Worm (Caenorhabditis elegans) whole organism, L4 larva: ENCODE measurements around the gene B0334.20.
A peak's percentile ranks its signal among the peaks of the same experiment; 100 is the strongest.

ENCODE experiments used
- D1046.2 ChIP-seq: fragments of 200-800 bp; sonication (Bioruptor generic); IDR thresholded peaks from 2 replicates; pipeline ENCODE4 v1.3.6; 2022; ENCODE audit warnings: missing genetic modification characterization, missing compliant biosample characterization
- F44E2.7 ChIP-seq: fragments of 200-800 bp; sonication (Bioruptor generic); IDR thresholded peaks from 2 replicates; pipeline ENCODE4 v2.1.2; 2022; ENCODE audit warnings: missing genetic modification characterization, missing compliant biosample characterization
- F49E8.2 ChIP-seq: sonication (generic microtip); optimal IDR thresholded peaks from 2 replicates; lab custom pipeline; 2016; ENCODE audit warnings: missing compliant biosample characterization, mild to moderate bottlenecking, missing genetic modification characterization, borderline replicate concordance
- R02D3.7 ChIP-seq: fragments of 150-350 bp; sonication (generic microtip); optimal IDR thresholded peaks from 3 replicates; lab custom pipeline; 2014; ENCODE audit warnings: missing biosample characterization, missing genetic modification characterization
- T26A8.4 ChIP-seq: fragments of 200-800 bp; sonication (Bioruptor generic); IDR thresholded peaks from 2 replicates; pipeline ENCODE4 v1.3.6; 2022; ENCODE audit warnings: missing genetic modification characterization, missing compliant biosample characterization
- Y48G9A.11 ChIP-seq: fragments of 200-800 bp; sonication (Bioruptor generic); IDR thresholded peaks from 2 replicates; pipeline ENCODE4 v1.3.6; 2022; ENCODE audit warnings: missing genetic modification reagents, missing genetic modification characterization, missing compliant biosample characterization
- Y75B8A.6 ChIP-seq: fragments of 200-800 bp; sonication (Bioruptor generic); IDR thresholded peaks from 2 replicates; pipeline ENCODE4 v1.3.6; 2022; ENCODE audit warnings: missing genetic modification reagents, missing genetic modification characterization, missing compliant biosample characterization
- aha-1 ChIP-seq: fragments of 150-350 bp; peaks from one replicate; lab custom pipeline; 2014; ENCODE audit warnings: missing biosample characterization, missing genetic modification characterization
- attf-4 ChIP-seq: sonication (generic microtip); optimal IDR thresholded peaks from 3 replicates; lab custom pipeline; 2017; ENCODE audit warnings: missing biosample characterization, missing genetic modification characterization
- ceh-82 ChIP-seq: sonication (generic microtip); optimal IDR thresholded peaks from 2 replicates; lab custom pipeline; 2017; ENCODE audit warnings: missing biosample characterization, missing genetic modification characterization
- ces-1 ChIP-seq: fragments of 150-350 bp; sonication (generic microtip); optimal IDR thresholded peaks from 4 replicates; lab custom pipeline; 2014; ENCODE audit warnings: missing biosample characterization, missing genetic modification reagents, missing genetic modification characterization
- daf-16 ChIP-seq, 3 experiments: sonication (generic microtip); optimal IDR thresholded peaks; 2 replicates each; lab custom pipeline; 2016 to 2017; ENCODE audit warnings: missing genetic modification characterization in 3 of 3, missing genetic modification reagents in 3 of 3, mild to moderate bottlenecking in 2 of 3, missing compliant biosample characterization in 2 of 3, missing biosample characterization in 1 of 3, moderate library complexity in 1 of 3
- dpl-1 ChIP-seq: fragments of 150-350 bp; optimal IDR thresholded peaks from 2 replicates; lab custom pipeline; 2014; ENCODE audit warnings: missing biosample characterization, missing genetic modification reagents, missing genetic modification characterization
- egl-43 ChIP-seq: fragments of 200-800 bp; sonication (Bioruptor generic); IDR thresholded peaks from 2 replicates; pipeline ENCODE4 v1.3.6; 2022; ENCODE audit warnings: missing genetic modification reagents, missing genetic modification characterization, missing compliant biosample characterization
- fkh-10 ChIP-seq: fragments of 150-350 bp; optimal IDR thresholded peaks from 2 replicates; lab custom pipeline; 2014; ENCODE audit warnings: missing biosample characterization, missing genetic modification reagents, missing genetic modification characterization
- fos-1 ChIP-seq: fragments of 150-350 bp; optimal IDR thresholded peaks from 2 replicates; lab custom pipeline; 2014; ENCODE audit warnings: missing biosample characterization, missing genetic modification characterization
- hlh-30 ChIP-seq: sonication (generic microtip); optimal IDR thresholded peaks from 2 replicates; lab custom pipeline; 2017; ENCODE audit warnings: antibody characterized with exemption, mild to moderate bottlenecking, missing genetic modification characterization, missing compliant biosample characterization; ENCODE audit not compliant: insufficient read depth
- hmg-1.1 ChIP-seq: fragments of 200-800 bp; sonication (Bioruptor generic); IDR thresholded peaks from 2 replicates; pipeline ENCODE4 v1.3.6; 2022; ENCODE audit warnings: missing genetic modification reagents, missing genetic modification characterization, missing compliant biosample characterization
- lim-7 ChIP-seq: fragments of 200-800 bp; sonication (Bioruptor generic); IDR thresholded peaks from 2 replicates; pipeline ENCODE4 v1.3.6; 2022; ENCODE audit warnings: missing genetic modification characterization, missing compliant biosample characterization
- lin-15B ChIP-seq: fragments of 150-350 bp; sonication (generic microtip); optimal IDR thresholded peaks from 3 replicates; lab custom pipeline; 2014; ENCODE audit warnings: missing biosample characterization, missing genetic modification characterization
- lin-38 ChIP-seq: fragments of 200-800 bp; sonication (Bioruptor generic); IDR thresholded peaks from 2 replicates; pipeline ENCODE4 v1.3.6; 2022; ENCODE audit warnings: missing genetic modification reagents, missing genetic modification characterization, missing compliant biosample characterization
- lin-39 ChIP-seq: fragments of 150-350 bp; optimal IDR thresholded peaks from 2 replicates; lab custom pipeline; 2014; ENCODE audit warnings: missing biosample characterization, missing genetic modification reagents, missing genetic modification characterization
- lsy-2 ChIP-seq, 2 experiments: fragments of 150-350 bp in 1 of 2; sonication (generic microtip) in 1 of 2; optimal IDR thresholded peaks; 2 replicates each; lab custom pipeline; 2014 to 2017; ENCODE audit warnings: missing biosample characterization in 2 of 2, missing genetic modification characterization in 2 of 2
- madf-9 ChIP-seq: fragments of 200-800 bp; sonication (Bioruptor generic); conservative IDR thresholded peaks from 2 replicates; pipeline ENCODE4 v1.3.6; 2022; ENCODE audit warnings: missing genetic modification reagents, missing genetic modification characterization, missing compliant biosample characterization
- mdt-29 ChIP-seq: fragments of 200-800 bp; sonication (Bioruptor generic); IDR thresholded peaks from 2 replicates; pipeline ENCODE4 v1.3.6; 2022; ENCODE audit warnings: missing genetic modification reagents, missing genetic modification characterization, missing compliant biosample characterization
- mep-1 ChIP-seq: fragments of 150-350 bp; sonication (generic microtip); optimal IDR thresholded peaks from 3 replicates; lab custom pipeline; 2014; ENCODE audit warnings: missing biosample characterization, missing genetic modification characterization
- mes-2 ChIP-seq: sonication (generic microtip); optimal IDR thresholded peaks from 2 replicates; lab custom pipeline; 2016; ENCODE audit warnings: missing genotype, mild to moderate bottlenecking, missing genetic modification characterization, missing compliant biosample characterization; ENCODE audit not compliant: poor library complexity, severe bottlenecking
- mxl-2 ChIP-seq: fragments of 200-800 bp; sonication (Bioruptor generic); conservative IDR thresholded peaks from 2 replicates; pipeline ENCODE4 v1.3.6; 2022; ENCODE audit warnings: missing genetic modification reagents, missing genetic modification characterization, missing compliant biosample characterization
- nhr-10 ChIP-seq: fragments of 150-350 bp; optimal IDR thresholded peaks from 2 replicates; lab custom pipeline; 2014; ENCODE audit warnings: missing biosample characterization, missing genetic modification characterization
- nhr-237 ChIP-seq: sonication (generic microtip); optimal IDR thresholded peaks from 2 replicates; lab custom pipeline; 2017; ENCODE audit warnings: missing biosample characterization, missing genetic modification characterization
- nhr-41 ChIP-seq: fragments of 200-800 bp; sonication (Bioruptor generic); IDR thresholded peaks from 2 replicates; pipeline ENCODE4 v1.3.6; 2022; ENCODE audit warnings: missing genetic modification reagents, missing genetic modification characterization, missing compliant biosample characterization
- nhr-42 ChIP-seq: fragments of 200-800 bp; sonication (Bioruptor generic); IDR thresholded peaks from 2 replicates; pipeline ENCODE4 v1.3.6; 2022; ENCODE audit warnings: missing genetic modification characterization, missing compliant biosample characterization
- nhr-48 ChIP-seq: sonication (generic microtip); optimal IDR thresholded peaks from 2 replicates; lab custom pipeline; 2016; ENCODE audit warnings: mild to moderate bottlenecking, missing genetic modification characterization, missing compliant biosample characterization
- rbr-2 ChIP-seq: sonication (generic microtip); optimal IDR thresholded peaks from 2 replicates; lab custom pipeline; 2016; ENCODE audit warnings: missing genotype, missing genetic modification characterization, missing compliant biosample characterization
- saeg-2 ChIP-seq: fragments of 200-800 bp; sonication (Bioruptor generic); IDR thresholded peaks from 2 replicates; pipeline ENCODE4 v1.3.6; 2022; ENCODE audit warnings: missing genetic modification reagents, missing genetic modification characterization, missing compliant biosample characterization
- skn-1 ChIP-seq: fragments of 150-350 bp; optimal IDR thresholded peaks from 2 replicates; lab custom pipeline; 2014; ENCODE audit warnings: missing biosample characterization, missing genetic modification characterization
- snpc-1.2 ChIP-seq: fragments of 200-800 bp; sonication (Bioruptor generic); IDR thresholded peaks from 2 replicates; pipeline ENCODE4 v1.3.6; 2022; ENCODE audit warnings: missing genetic modification reagents, missing genetic modification characterization, missing compliant biosample characterization
- tag-97 ChIP-seq: fragments of 200-800 bp; sonication (Bioruptor generic); IDR thresholded peaks from 2 replicates; pipeline ENCODE4 v1.3.6; 2022; ENCODE audit warnings: missing genetic modification characterization, missing compliant biosample characterization
- tra-1 ChIP-seq: fragments of 200-800 bp; sonication (Bioruptor generic); IDR thresholded peaks from 2 replicates; pipeline ENCODE4 v1.3.6; 2022; ENCODE audit warnings: missing genetic modification reagents, missing genetic modification characterization, missing compliant biosample characterization
- unc-62 ChIP-seq, 3 experiments: fragments of 150-350 bp in 1 of 3; sonication (generic microtip); optimal IDR thresholded peaks in 2 of 3; peaks in 1 of 3; 1 replicate in 1 of 3; 2 replicates in 2 of 3; lab custom pipeline; 2014 to 2017; ENCODE audit warnings: missing biosample characterization in 3 of 3, missing genetic modification characterization in 3 of 3, missing genetic modification reagents in 3 of 3, missing genotype in 1 of 3
- zag-1 ChIP-seq: fragments of 150-350 bp; optimal IDR thresholded peaks from 2 replicates; lab custom pipeline; 2014; ENCODE audit warnings: missing biosample characterization, missing genetic modification characterization
- zip-11 ChIP-seq: fragments of 200-800 bp; sonication (Bioruptor generic); IDR thresholded peaks from 2 replicates; pipeline ENCODE4 v1.3.6; 2022; ENCODE audit warnings: missing genetic modification characterization, missing compliant biosample characterization
- ztf-11 ChIP-seq: fragments of 150-350 bp; optimal IDR thresholded peaks from 2 replicates; lab custom pipeline; 2014; ENCODE audit warnings: missing biosample characterization, missing genetic modification characterization
- ztf-7 ChIP-seq: fragments of 150-350 bp; optimal IDR thresholded peaks from 2 replicates; lab custom pipeline; 2014; ENCODE audit warnings: missing biosample characterization, missing genetic modification characterization

B0334.20 gene

DNA sequence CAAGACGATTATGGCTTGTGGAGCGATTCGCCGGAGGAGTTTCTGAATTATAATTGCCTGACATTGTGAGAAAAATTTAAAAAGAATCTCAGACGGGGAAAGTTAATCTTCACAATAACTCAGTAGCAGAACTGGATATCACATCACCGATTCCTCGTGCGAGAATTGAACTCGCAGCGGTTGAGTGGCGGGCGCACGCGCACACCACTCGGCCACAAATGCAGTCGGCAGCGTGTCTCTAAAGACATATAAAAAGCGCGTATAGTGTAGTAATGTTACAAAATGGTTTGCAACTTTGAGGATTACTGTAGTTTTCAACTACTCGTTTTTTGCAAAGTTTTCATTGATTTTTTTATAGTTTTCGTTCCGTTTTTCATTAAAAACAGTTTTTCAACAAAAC lies 15.7 kb downstream of the B0334.20 start (continued):
- TF ChIP-seq tra-1 (GFP tag; lab: Robert Waterston, UW) (peak; percentile 93), D1046.2 (GFP tag; lab: Robert Waterston, UW) (peak; percentile 95), nhr-42 (GFP tag; lab: Robert Waterston, UW) (peak; percentile 84), lin-39 (tag; lab: Kevin White, UChicago) (no peak), lsy-2 (tag; optimal IDR thresholded peaks at IDR 0.05; lab: Kevin White, UChicago) (peak in 1 of 2 experiments; percentile 87), F44E2.7 (peak; percentile 96), lim-7 (GFP tag; lab: Robert Waterston, UW) (peak; percentile 100), nhr-41 (peak; percentile 95), nhr-48 (tag; lab: Kevin White, UChicago) (peak; percentile 76), dpl-1 (GFP tag; lab: Kevin White, UChicago) (peak; percentile 46)

DNA sequence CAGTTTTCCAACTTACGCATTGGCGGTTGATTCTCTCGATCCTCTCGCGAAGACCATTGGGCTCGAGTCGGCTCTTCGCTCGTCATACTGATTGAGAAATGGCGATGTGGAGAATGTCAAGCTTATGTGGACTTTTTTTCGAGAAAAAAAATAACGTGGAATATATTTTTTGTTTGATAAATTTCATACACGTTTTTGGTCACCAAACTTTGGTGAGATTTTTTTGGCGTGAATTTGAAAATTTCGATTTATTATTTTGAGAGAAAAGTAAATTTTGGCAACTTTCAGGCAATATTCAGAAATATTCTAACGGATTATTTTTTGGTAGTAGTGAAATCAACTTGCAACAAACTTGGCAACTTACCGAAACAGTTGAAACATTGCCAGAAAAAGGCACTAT lies 21.2 kb downstream of the B0334.20 start, which contains the start of gene W02B12.12:
TSS of gene W02B12.12 (minus strand) at position 101 of the 400 bp plus-strand sequence.
- TF ChIP-seq unc-62 (GFP tag; optimal IDR thresholded peaks at IDR 0.05 in 1 of 2; lab: Kevin White, UChicago), result peak in 1 of 2 experiments; percentile 73
- TF ChIP-seq unc-62 (tag; optimal IDR thresholded peaks at IDR 0.05; lab: Kevin White, UChicago), result no peak
- TF ChIP-seq Y75B8A.6 (GFP tag; lab: Robert Waterston, UW), result no peak

- TF ChIP-seq ztf-7 (tag; lab: Kevin White, UChicago), result no peak
- TF ChIP-seq attf-4, result no peak
- TF ChIP-seq R02D3.7 (tag; lab: Kevin White, UChicago), result no peak
- no peak for TF ChIP-seq lin-38 (GFP tag; lab: Robert Waterston, UW)
- no peak for TF ChIP-seq daf-16 (GFP tag; optimal IDR thresholded peaks at IDR 0.05; lab: Kevin White, UChicago)
- TF ChIP-seq daf-16 (tag; optimal IDR thresholded peaks at IDR 0.05; lab: Kevin White, UChicago), result no peak
- TF ChIP-seq lin-15B (tag; lab: Kevin White, UChicago), result no peak
- TF ChIP-seq T26A8.4 (GFP tag; lab: Robert Waterston, UW), result no peak
- TF ChIP-seq mdt-29 (GFP tag; lab: Robert Waterston, UW), result no peak
- no peak for TF ChIP-seq hmg-1.1 (GFP tag; lab: Robert Waterston, UW)
- no peak for TF ChIP-seq ceh-82 (tag; lab: Kevin White, UChicago)
- no peak for TF ChIP-seq dpl-1 (GFP tag; lab: Kevin White, UChicago)
- TF ChIP-seq zip-11 (GFP tag; lab: Robert Waterston, UW), result no peak
- no peak for TF ChIP-seq Y48G9A.11 (GFP tag; lab: Robert Waterston, UW)
- TF ChIP-seq nhr-237 (tag; lab: Kevin White, UChicago), result no peak
- TF ChIP-seq lim-7 (GFP tag; lab: Robert Waterston, UW), result no peak
- no peak for TF ChIP-seq F44E2.7
- no peak for TF ChIP-seq fos-1 (tag; lab: Kevin White, UChicago)
- no peak for TF ChIP-seq unc-62 (GFP tag; optimal IDR thresholded peaks at IDR 0.05 in 1 of 2; lab: Kevin White, UChicago)
- no peak for TF ChIP-seq unc-62 (tag; optimal IDR thresholded peaks at IDR 0.05; lab: Kevin White, UChicago)
- TF ChIP-seq mes-2 (tag; lab: Kevin White, UChicago), result no peak
- no peak for TF ChIP-seq rbr-2 (tag; lab: Kevin White, UChicago)
These were observed 23.8 kb downstream of the B0334.20 start, which contains the start of gene W02B12.16 for ce11 chrII:11476410-11476809. Gene W02B12.16 (minus strand): TSS chrII:11476510.

ce11 chrII:11473525-11474181 lies 26.6 kb downstream of the B0334.20 start, which contains the start of the genes metl-1 and W02B12.11:
Gene metl-1 (minus strand): TSS chrII:11473575.
Gene W02B12.11 (plus strand): TSS chrII:11473861.
- TF ChIP-seq egl-43 (GFP tag; lab: Robert Waterston, UW) (peak; percentile 68), saeg-2 (GFP tag; lab: Robert Waterston, UW) (0 out of 2 replicates have a peak, but pooled peaks have one; percentile 66), mxl-2 (GFP tag; lab: Robert Waterston, UW) (no peak), mdt-29 (GFP tag; lab: Robert Waterston, UW) (no peak), skn-1 (tag; lab: Kevin White, UChicago) (no peak), ztf-11 (tag; lab: Kevin White, UChicago) (no peak), tag-97 (no peak), snpc-1.2 (GFP tag; lab: Robert Waterston, UW) (no peak; the same call in 1 of the 2 replicates), zag-1 (tag; lab: Kevin White, UChicago) (no peak), mep-1 (peak; percentile 89), nhr-10 (tag; lab: Kevin White, UChicago) (no peak), lim-7 (GFP tag; lab: Robert Waterston, UW) (peak; percentile 60; the same call in 1 of the 2 replicates), aha-1 (tag; lab: Kevin White, UChicago) (peak; percentile 31), hlh-30 (no peak), fkh-10 (GFP tag; lab: Kevin White, UChicago) (no peak), ces-1 (no peak), madf-9 (GFP tag; lab: Robert Waterston, UW) (peak; percentile 62), F49E8.2 (tag; lab: Kevin White, UChicago) (peak; percentile 40)
